Worm (Caenorhabditis elegans): ENCODE data around the gene F13E9.9.

- TF ChIP-seq nhr-11 (tag; optimal IDR thresholded peaks at IDR 0.05) (no peak), snpc-4 (tag; optimal IDR thresholded peaks at IDR 0.05) (no peak), dpl-1 (GFP tag; optimal IDR thresholded peaks at IDR 0.05) (no peak), mef-2 (tag; optimal IDR thresholded peaks at IDR 0.05) (no peak), skn-1 (tag; optimal IDR thresholded peaks at IDR 0.05) (no peak), egl-13 (tag; optimal IDR thresholded peaks at IDR 0.05) (no peak), lin-13 (GFP tag; optimal IDR thresholded peaks at IDR 0.05) (no peak), unc-86 (tag; optimal IDR thresholded peaks at IDR 0.05) (no peak), sox-4 (tag; optimal IDR thresholded peaks at IDR 0.05) (no peak), mep-1 (tag; optimal IDR thresholded peaks at IDR 0.05) (no peak), nhr-77 (tag; optimal IDR thresholded peaks at IDR 0.05) (no peak)
Measured at ce11 chrIV:10891993-10892392, 7.0 kb downstream of the F13E9.9 start, which contains the start of gene srlf-12.

All from whole organism, L1 larva.